Worm (Caenorhabditis elegans): Measurements from ENCODE around the gene sru-3.

ce11 chrIV:9508612-9509011 lies 12.2 kb downstream of the sru-3 start, which contains the start of gene ethe-1:
- no peak for TF ChIP-seq F22D6.2 (tag; optimal IDR thresholded peaks at IDR 0.05)
- no peak for TF ChIP-seq nhr-90 (tag; optimal IDR thresholded peaks at IDR 0.05)
- TF ChIP-seq ekl-4 (GFP tag; IDR thresholded peaks at IDR 0.05) = no peak
- TF ChIP-seq bed-2 (GFP tag; IDR thresholded peaks at IDR 0.05) = no peak
- TF ChIP-seq let-607 (tag; optimal IDR thresholded peaks at IDR 0.05) = no peak
- TF ChIP-seq tbp1 (GFP tag; optimal IDR thresholded peaks at IDR 0.05) = no peak
- TF ChIP-seq snpc-1.1 (tag; optimal IDR thresholded peaks at IDR 0.05; ENCODE audit: insufficient read depth) = no peak
- no peak for TF ChIP-seq die-1 (tag; optimal IDR thresholded peaks at IDR 0.05)
- TF ChIP-seq ztf-3 (GFP tag; optimal IDR thresholded peaks at IDR 0.05) = no peak
- no peak for TF ChIP-seq unc-62 (GFP tag; optimal IDR thresholded peaks at IDR 0.05)

Data from whole organism, young adult.